Worm (Caenorhabditis elegans): ENCODE measurements around the gene T21D12.12.

DNA sequence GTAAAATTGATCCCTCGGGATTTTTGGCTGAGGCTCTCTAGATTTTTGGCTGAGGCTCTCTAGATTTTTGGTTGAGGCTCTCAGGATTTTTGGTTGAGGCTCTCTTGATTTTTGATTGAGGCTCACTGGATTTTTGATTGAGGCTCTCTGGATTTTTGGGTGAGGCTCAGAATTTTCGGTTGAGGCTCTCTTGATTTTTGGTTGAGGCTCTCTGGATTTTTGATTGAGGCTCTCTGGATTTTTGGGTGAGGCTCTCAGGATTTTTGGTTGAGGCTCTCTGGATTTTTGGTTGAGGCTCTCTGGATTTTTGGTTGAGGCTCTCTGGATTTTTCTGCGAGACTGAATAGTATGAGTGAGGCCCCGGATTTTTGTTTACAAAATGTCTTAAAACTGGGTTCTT is 30.1 kb upstream of the T21D12.12 start:
- TF ChIP-seq ref-1 (GFP tag; conservative IDR thresholded peaks at IDR 0.05) (no peak), med-1 (GFP tag; optimal IDR thresholded peaks at IDR 0.05; ENCODE audit: insufficient read depth) (no peak), flt-1 (GFP tag; IDR thresholded peaks at IDR 0.05) (no peak)
